Worm (Caenorhabditis elegans) whole organism, young adult: Measurements from ENCODE around the gene F35A5.8.

Experiments
- B0261.1 ChIP-seq: sonication (generic microtip); optimal IDR thresholded peaks from 2 replicates; lab custom pipeline; 2016; ENCODE audit warnings: mild to moderate bottlenecking, missing genetic modification characterization, moderate library complexity, missing compliant biosample characterization
- C06A6.2 ChIP-seq: fragments of 200-800 bp; sonication (Bioruptor generic); conservative IDR thresholded peaks from 2 replicates; pipeline ENCODE4 v1.3.6; 2022; ENCODE audit warnings: missing genetic modification characterization, missing compliant biosample characterization
- F22D6.2 ChIP-seq: sonication (generic microtip); optimal IDR thresholded peaks from 2 replicates; lab custom pipeline; 2016; ENCODE audit warnings: mild to moderate bottlenecking, missing genetic modification characterization, missing compliant biosample characterization
- F49E8.2 ChIP-seq: sonication (generic microtip); optimal IDR thresholded peaks from 3 replicates; lab custom pipeline; 2017; ENCODE audit warnings: missing genetic modification characterization, mild to moderate bottlenecking, missing compliant biosample characterization, antibody characterized with exemption, moderate library complexity; ENCODE audit not compliant: insufficient read depth
- F57C9.4 ChIP-seq: sonication (generic microtip); optimal IDR thresholded peaks from 2 replicates; lab custom pipeline; 2017; ENCODE audit warnings: mild to moderate bottlenecking, missing genetic modification characterization, missing compliant biosample characterization
- K11D2.4 ChIP-seq: fragments of 200-800 bp; sonication (Bioruptor generic); IDR thresholded peaks from 2 replicates; pipeline ENCODE4 v1.3.6; 2022; ENCODE audit warnings: missing genetic modification reagents, missing genetic modification characterization, missing compliant biosample characterization
- K12H6.12 ChIP-seq: fragments of 200-800 bp; sonication (Bioruptor generic); optimal IDR thresholded peaks from 2 replicates; lab custom pipeline; 2018; ENCODE audit warnings: mild to moderate bottlenecking, missing genetic modification characterization, missing compliant biosample characterization
- Y67H2A.10 ChIP-seq: fragments of 200-800 bp; sonication (Bioruptor generic); conservative IDR thresholded peaks from 2 replicates; pipeline ENCODE4 v1.3.6; 2022; ENCODE audit warnings: missing genetic modification reagents, missing genetic modification characterization, missing compliant biosample characterization
- Y95B8A.8 ChIP-seq: fragments of 200-800 bp; sonication (Bioruptor generic); IDR thresholded peaks from 2 replicates; pipeline ENCODE4 v1.3.6; 2022; ENCODE audit warnings: missing genetic modification reagents, missing genetic modification characterization, missing compliant biosample characterization
- ZK185.1 ChIP-seq: sonication (generic microtip); optimal IDR thresholded peaks from 2 replicates; lab custom pipeline; 2016; ENCODE audit warnings: mild to moderate bottlenecking, missing genetic modification characterization, missing compliant biosample characterization; ENCODE audit not compliant: poor library complexity, severe bottlenecking
- ama-1 ChIP-seq, 3 experiments: fragments of 150-350 bp in 1 of 3; sonication (generic microtip) in 2 of 3; optimal IDR thresholded peaks; 2 replicates each; lab custom pipeline; 2014 to 2018; ENCODE audit warnings: missing biosample characterization in 2 of 3, missing genetic modification characterization in 2 of 3, missing genetic modification reagents in 2 of 3
- aptf-2 ChIP-seq: fragments of 200-800 bp; sonication (Bioruptor generic); conservative IDR thresholded peaks from 2 replicates; pipeline ENCODE4 v1.3.6; 2022; ENCODE audit warnings: missing genetic modification reagents, missing genetic modification characterization, missing compliant biosample characterization
- atf-7 ChIP-seq: sonication (generic microtip); optimal IDR thresholded peaks from 2 replicates; lab custom pipeline; 2017; ENCODE audit warnings: mild to moderate bottlenecking, missing genetic modification characterization, missing compliant biosample characterization
- attf-3 ChIP-seq: fragments of 200-800 bp; sonication (Bioruptor generic); conservative IDR thresholded peaks from 2 replicates; pipeline ENCODE4 v1.3.6; 2022; ENCODE audit warnings: missing genetic modification reagents, missing genetic modification characterization, missing compliant biosample characterization
- cebp-1 ChIP-seq, 2 experiments: fragments of 200-800 bp in 1 of 2; sonication (Bioruptor generic) in 1 of 2; sonication (generic microtip) in 1 of 2; IDR thresholded peaks in 1 of 2; optimal IDR thresholded peaks in 1 of 2; 2 replicates each; pipeline versions ENCODE4 v1.3.6 to Lab custom; 2017 to 2022; ENCODE audit warnings: missing compliant biosample characterization in 2 of 2, missing genetic modification characterization in 2 of 2, mild to moderate bottlenecking in 1 of 2, missing genetic modification reagents in 1 of 2, moderate library complexity in 1 of 2
- ceh-27 ChIP-seq: fragments of 200-800 bp; sonication (Bioruptor generic); optimal IDR thresholded peaks from 2 replicates; lab custom pipeline; 2018; ENCODE audit warnings: mild to moderate bottlenecking, missing genetic modification characterization, moderate library complexity, missing compliant biosample characterization
- ceh-91 ChIP-seq: fragments of 200-800 bp; sonication (Bioruptor generic); IDR thresholded peaks from 2 replicates; pipeline ENCODE4 v1.3.6; 2022; ENCODE audit warnings: missing genetic modification reagents, missing genetic modification characterization, missing compliant biosample characterization
- die-1 ChIP-seq: sonication (generic microtip); optimal IDR thresholded peaks from 2 replicates; lab custom pipeline; 2016; ENCODE audit warnings: missing genotype, mild to moderate bottlenecking, missing genetic modification characterization, missing compliant biosample characterization
- dpl-1 ChIP-seq: fragments of 150-350 bp; optimal IDR thresholded peaks from 2 replicates; lab custom pipeline; 2014; ENCODE audit warnings: missing biosample characterization, missing genetic modification reagents, missing genetic modification characterization
- efl-1 ChIP-seq: fragments of 150-350 bp; optimal IDR thresholded peaks from 2 replicates; lab custom pipeline; 2014; ENCODE audit warnings: missing biosample characterization, missing genetic modification reagents, missing genetic modification characterization
- egl-18 ChIP-seq: fragments of 200-800 bp; sonication (Bioruptor generic); IDR thresholded peaks from 2 replicates; pipeline ENCODE4 v1.3.6; 2022; ENCODE audit warnings: missing genetic modification reagents, missing genetic modification characterization, missing compliant biosample characterization
- egl-44 ChIP-seq: fragments of 200-800 bp; sonication (Bioruptor generic); IDR thresholded peaks from 2 replicates; pipeline ENCODE4 v1.3.6; 2022; ENCODE audit warnings: missing genetic modification reagents, missing genetic modification characterization, missing compliant biosample characterization
- gei-17 ChIP-seq: fragments of 200-800 bp; sonication (Bioruptor generic); optimal IDR thresholded peaks from 2 replicates; lab custom pipeline; 2018; ENCODE audit warnings: mild to moderate bottlenecking, missing genetic modification characterization, missing compliant biosample characterization
- hlh-12 ChIP-seq: sonication (generic microtip); optimal IDR thresholded peaks from 2 replicates; lab custom pipeline; 2016; ENCODE audit warnings: missing genetic modification characterization, missing compliant biosample characterization
- hlh-26 ChIP-seq: fragments of 200-800 bp; sonication (Bioruptor generic); conservative IDR thresholded peaks from 2 replicates; pipeline ENCODE4 v1.3.6; 2022; ENCODE audit warnings: missing genetic modification reagents, missing genetic modification characterization, missing compliant biosample characterization
- hmg-1.2 ChIP-seq: fragments of 200-800 bp; sonication (Bioruptor generic); IDR thresholded peaks from 2 replicates; pipeline ENCODE4 v1.3.6; 2022; ENCODE audit warnings: missing genetic modification reagents, missing genetic modification characterization, missing compliant biosample characterization
- let-526 ChIP-seq: fragments of 200-800 bp; sonication (Bioruptor generic); IDR thresholded peaks from 2 replicates; pipeline ENCODE4 v1.3.6; 2022; ENCODE audit warnings: missing genetic modification reagents, missing genetic modification characterization, missing compliant biosample characterization
- lin-26 ChIP-seq: fragments of 200-800 bp; sonication (Bioruptor generic); IDR thresholded peaks from 2 replicates; pipeline ENCODE4 v1.3.6; 2022; ENCODE audit warnings: missing genetic modification reagents, missing genetic modification characterization, missing compliant biosample characterization
- lin-40 ChIP-seq: sonication (generic microtip); optimal IDR thresholded peaks from 2 replicates; lab custom pipeline; 2016; ENCODE audit warnings: missing genetic modification characterization, mild to moderate bottlenecking, missing compliant biosample characterization, missing genotype, missing genetic modification reagents
- madf-8 ChIP-seq: fragments of 200-800 bp; sonication (Bioruptor generic); conservative IDR thresholded peaks from 2 replicates; pipeline ENCODE4 v1.3.6; 2022; ENCODE audit warnings: missing genetic modification reagents, missing genetic modification characterization, missing compliant biosample characterization
- mxl-1 ChIP-seq: sonication (generic microtip); optimal IDR thresholded peaks from 2 replicates; lab custom pipeline; 2016; ENCODE audit warnings: missing genetic modification characterization, missing compliant biosample characterization
- nfyb-1 ChIP-seq: fragments of 200-800 bp; sonication (Bioruptor generic); IDR thresholded peaks from 2 replicates; pipeline ENCODE4 v1.3.6; 2022; ENCODE audit warnings: missing genetic modification reagents, missing genetic modification characterization, missing compliant biosample characterization
- nhr-120 ChIP-seq: fragments of 200-800 bp; sonication (Bioruptor generic); IDR thresholded peaks from 2 replicates; pipeline ENCODE4 v1.3.6; 2022; ENCODE audit warnings: missing genetic modification characterization, missing compliant biosample characterization
- nhr-90 ChIP-seq: sonication (generic microtip); optimal IDR thresholded peaks from 2 replicates; lab custom pipeline; 2016; ENCODE audit warnings: missing genotype, mild to moderate bottlenecking, missing genetic modification characterization, missing compliant biosample characterization
- pbrm-1 ChIP-seq: fragments of 200-800 bp; sonication (Bioruptor generic); IDR thresholded peaks from 2 replicates; pipeline ENCODE4 v1.3.6; 2022; ENCODE audit warnings: missing genetic modification reagents, missing genetic modification characterization, missing compliant biosample characterization
- snpc-1.1 ChIP-seq: sonication (generic microtip); optimal IDR thresholded peaks from 2 replicates; lab custom pipeline; 2017; ENCODE audit warnings: missing genetic modification characterization, mild to moderate bottlenecking, missing compliant biosample characterization, antibody characterized with exemption, moderate library complexity, missing genotype, missing genetic modification reagents; ENCODE audit not compliant: insufficient read depth
- snpc-3.4 ChIP-seq: sonication (generic microtip); optimal IDR thresholded peaks from 2 replicates; lab custom pipeline; 2017; ENCODE audit warnings: missing genetic modification characterization, mild to moderate bottlenecking, missing compliant biosample characterization, antibody characterized with exemption, moderate library complexity, missing genotype, missing genetic modification reagents
- xnd-1 ChIP-seq: sonication (generic microtip); optimal IDR thresholded peaks from 2 replicates; lab custom pipeline; 2016; ENCODE audit warnings: missing genotype, missing genetic modification reagents, missing genetic modification characterization, missing compliant biosample characterization
- zim-3 ChIP-seq: sonication (generic microtip); optimal IDR thresholded peaks from 2 replicates; lab custom pipeline; 2017; ENCODE audit warnings: mild to moderate bottlenecking, missing genetic modification characterization, moderate library complexity, missing compliant biosample characterization
- ztf-18 ChIP-seq: sonication (generic microtip); optimal IDR thresholded peaks from 2 replicates; lab custom pipeline; 2016; ENCODE audit warnings: missing genotype, mild to moderate bottlenecking, missing genetic modification characterization, missing compliant biosample characterization
- ztf-26 ChIP-seq: sonication (generic microtip); optimal IDR thresholded peaks from 2 replicates; lab custom pipeline; 2017; ENCODE audit warnings: missing genetic modification characterization, missing compliant biosample characterization
- ztf-6 ChIP-seq: fragments of 200-800 bp; sonication (Bioruptor generic); IDR thresholded peaks from 2 replicates; pipeline ENCODE4 v1.3.6; 2022; ENCODE audit warnings: missing genetic modification reagents, missing genetic modification characterization, missing compliant biosample characterization

Gene F35A5.8

DNA sequence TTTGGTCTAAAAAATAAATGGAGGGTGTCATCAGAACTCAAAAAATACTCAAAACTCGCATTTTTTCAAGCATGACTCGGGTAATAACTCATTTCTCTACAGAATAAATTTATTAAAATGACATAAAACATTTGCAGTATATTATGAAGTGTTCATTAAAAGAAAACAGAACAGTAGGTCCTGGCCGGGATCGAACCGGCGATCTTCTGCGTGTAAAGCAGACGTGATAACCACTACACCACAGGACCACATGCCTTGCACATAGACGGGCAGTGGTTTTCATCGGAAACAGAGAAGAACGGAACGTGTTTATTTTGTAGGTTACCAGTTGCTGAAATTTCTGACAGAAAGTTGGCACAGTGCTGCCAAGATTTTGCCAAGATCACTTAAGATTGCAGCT lies 9.9 kb downstream of the F35A5.8 start (continued):
- TF ChIP-seq hlh-26, result no peak
- TF ChIP-seq hmg-1.2 (GFP tag; lab: Robert Waterston, UW), result peak; percentile 57
- no peak for TF ChIP-seq C06A6.2 (GFP tag; lab: Robert Waterston, UW)
- no peak for TF ChIP-seq Y67H2A.10 (GFP tag; lab: Robert Waterston, UW)
- TF ChIP-seq mxl-1 (tag; lab: Kevin White, UChicago), result peak; percentile 51
- TF ChIP-seq ztf-26 (tag; lab: Kevin White, UChicago), result peak; percentile 20
- no peak for TF ChIP-seq egl-44 (GFP tag; lab: Robert Waterston, UW)
- peak; percentile 91 for TF ChIP-seq lin-26 (GFP tag; lab: Robert Waterston, UW)
- TF ChIP-seq Y95B8A.8, result 0 out of 2 replicates have a peak, but pooled peaks have one; percentile 34
- TF ChIP-seq F49E8.2 (tag; lab: Kevin White, UChicago), result peak; percentile 4
- peak; percentile 83 for TF ChIP-seq pbrm-1 (GFP tag; lab: Robert Waterston, UW)
- TF ChIP-seq aptf-2 (GFP tag; lab: Robert Waterston, UW), result no peak
- peak; percentile 79 for TF ChIP-seq ztf-18 (tag; lab: Kevin White, UChicago)
- TF ChIP-seq ZK185.1 (tag; lab: Kevin White, UChicago), result no peak
- TF ChIP-seq madf-8 (GFP tag; lab: Robert Waterston, UW), result no peak
- TF ChIP-seq F57C9.4, result no peak
- peak; percentile 58 for TF ChIP-seq hlh-12 (tag; lab: Kevin White, UChicago)
- TF ChIP-seq nhr-90 (tag; lab: Kevin White, UChicago), result peak; percentile 86
- no peak for TF ChIP-seq efl-1 (GFP tag; lab: Kevin White, UChicago)
- no peak for TF ChIP-seq dpl-1 (GFP tag; lab: Kevin White, UChicago)
- peak; percentile 77 for TF ChIP-seq B0261.1 (tag; lab: Kevin White, UChicago)
- TF ChIP-seq ztf-6 (GFP tag; lab: Robert Waterston, UW), result no peak
- no peak for TF ChIP-seq attf-3 (GFP tag; lab: Robert Waterston, UW)
- no peak for TF ChIP-seq K12H6.12 (tag; lab: Kevin White, UChicago)
- TF ChIP-seq nhr-120 (GFP tag; lab: Robert Waterston, UW), result no peak
- TF ChIP-seq zim-3 (tag; lab: Kevin White, UChicago), result no peak
- TF ChIP-seq snpc-3.4 (tag; lab: Kevin White, UChicago), result peak; percentile 69
- TF ChIP-seq atf-7 (tag; lab: Kevin White, UChicago), result peak; percentile 26
- TF ChIP-seq nfyb-1 (GFP tag; lab: Robert Waterston, UW), result peak; percentile 16; the same call in 1 of the 2 replicates
- TF ChIP-seq ceh-91 (GFP tag; lab: Robert Waterston, UW), result no peak
- TF ChIP-seq, all 124 proteins: peak for 60

DNA sequence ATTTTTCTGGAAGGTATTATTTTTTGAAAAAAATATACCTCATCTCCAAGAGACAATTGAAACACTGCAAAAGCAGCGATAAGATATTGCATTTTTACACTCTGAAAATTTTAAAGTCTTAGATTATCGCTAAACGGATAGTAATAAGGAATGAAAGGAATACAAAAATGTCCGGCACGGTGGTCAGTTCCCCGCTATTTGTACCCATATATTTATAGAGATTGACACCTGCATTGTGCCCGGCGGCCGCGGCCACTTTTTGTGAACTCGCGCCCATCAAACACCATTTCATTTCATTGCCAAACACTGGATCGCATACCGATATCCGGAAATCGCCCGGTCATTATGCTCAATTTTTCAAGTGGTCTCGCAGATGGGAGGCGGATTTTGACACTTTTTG lies 10.5 kb downstream of the F35A5.8 start, which contains the start of gene idpp-5:
TSS of gene idpp-5 (minus strand) at position 101 of the 400 bp plus-strand sequence.
- TF ChIP-seq F49E8.2 (tag; lab: Kevin White, UChicago), result no peak
- TF ChIP-seq, all 124 proteins: peak for 0

DNA sequence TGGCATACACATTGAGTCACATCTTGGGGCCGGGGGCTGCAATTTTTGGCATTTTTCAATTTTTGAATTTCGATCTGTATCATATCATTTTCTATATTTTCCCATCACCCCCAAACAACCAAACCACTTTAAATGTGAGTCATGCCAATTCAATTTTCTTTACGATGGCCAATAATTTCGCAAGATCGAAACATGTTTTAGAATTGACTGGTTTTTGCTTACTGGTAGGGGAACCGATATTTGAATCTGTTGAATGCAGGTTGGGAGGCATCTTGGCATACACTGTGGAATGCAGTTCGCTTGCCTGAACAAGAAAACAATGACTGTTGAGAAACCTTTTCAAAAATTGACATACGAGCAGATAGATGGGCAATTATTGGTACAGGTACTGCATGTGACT lies 12.2 kb downstream of the F35A5.8 start:
- TF ChIP-seq gei-17 (GFP tag; lab: Kevin White, UChicago) (no peak), let-526 (GFP tag; lab: Robert Waterston, UW) (no peak), xnd-1 (tag; lab: Kevin White, UChicago) (no peak)
- TF ChIP-seq, all 124 proteins: peak for 0

DNA sequence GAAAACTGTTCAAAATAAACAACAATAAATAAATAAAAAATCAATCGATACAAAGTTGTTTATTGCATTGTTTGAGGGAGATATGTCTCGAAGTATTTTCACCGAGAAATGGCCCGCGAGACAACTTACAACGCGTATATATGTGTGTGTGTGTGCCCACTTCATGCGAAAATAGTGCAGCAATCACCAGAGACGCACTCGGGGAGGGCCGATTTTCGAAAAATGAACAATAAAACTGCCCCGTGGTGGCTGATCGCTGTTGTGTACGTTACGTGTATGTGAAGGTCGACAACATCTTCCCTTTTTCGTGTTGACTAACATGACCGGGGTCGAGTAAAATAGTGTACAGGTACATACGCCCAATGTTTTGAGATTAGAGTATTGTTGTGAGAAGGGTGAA lies 14.8 kb downstream of the F35A5.8 start:
- TF ChIP-seq die-1 (peak; percentile 0), K12H6.12 (tag; lab: Kevin White, UChicago) (peak; percentile 26), egl-18 (GFP tag; lab: Robert Waterston, UW) (no peak), K11D2.4 (0 out of 2 replicates have a peak, but pooled peaks have one; percentile 36), ama-1 (optimal IDR thresholded peaks at IDR 0.05; lab: Kevin White, UChicago) (peak; percentile 16), ama-1 (GFP tag; optimal IDR thresholded peaks at IDR 0.05; lab: Kevin White, UChicago) (no peak), cebp-1 (GFP tag; IDR thresholded peaks at IDR 0.05; lab: Robert Waterston, UW) (no peak), cebp-1 (tag; optimal IDR thresholded peaks at IDR 0.05; lab: Kevin White, UChicago) (peak; percentile 38), ceh-27 (GFP tag; lab: Kevin White, UChicago) (peak; percentile 44), F22D6.2 (no peak), lin-40 (tag; lab: Kevin White, UChicago) (peak; percentile 71), snpc-1.1 (tag; lab: Kevin White, UChicago) (no peak)
